Fruit fly (Drosophila melanogaster): Measurements from ENCODE around the gene CG31267.

DNA sequence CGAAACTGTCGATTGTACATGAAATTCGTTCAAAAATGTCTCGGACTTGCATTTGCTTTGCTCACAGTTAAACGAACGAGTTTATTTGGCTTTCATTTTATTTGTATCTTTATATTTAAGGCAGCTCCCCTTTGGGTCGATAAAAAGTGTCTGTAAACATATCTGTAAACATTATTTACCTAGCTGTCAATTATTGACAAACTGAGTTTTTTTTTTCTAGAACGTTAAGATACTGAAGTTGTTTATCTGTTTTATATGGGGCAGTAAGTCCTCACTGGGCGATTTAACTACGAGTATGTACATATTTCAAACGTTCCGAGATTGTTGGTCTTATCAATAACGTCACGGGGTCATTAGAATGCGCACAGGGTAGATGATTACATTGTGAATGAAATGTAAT is 18.3 kb upstream of the CG31267 start:
- TF ChIP-seq ss (GFP tag; optimal IDR thresholded peaks at IDR 0.05) = no peak
- TF ChIP-seq CG34406 (GFP tag; optimal IDR thresholded peaks at IDR 0.05) = no peak
- TF ChIP-seq CG6792 (GFP tag; optimal IDR thresholded peaks at IDR 0.05) = no peak
- no peak for TF ChIP-seq Hr4 (GFP tag; optimal IDR thresholded peaks at IDR 0.05)
- peak; percentile 95 for TF ChIP-seq fkh (GFP tag; optimal IDR thresholded peaks at IDR 0.05)
- TF ChIP-seq CG16779 (tag; optimal IDR thresholded peaks at IDR 0.05) = no peak
- TF ChIP-seq dsx (GFP tag; optimal IDR thresholded peaks at IDR 0.05; ENCODE audit: poor library complexity, severe bottlenecking) = no peak
- TF ChIP-seq Ets21C (GFP tag; optimal IDR thresholded peaks at IDR 0.05) = no peak
- TF ChIP-seq CG6854 (GFP tag; optimal IDR thresholded peaks at IDR 0.05) = no peak
- no peak for TF ChIP-seq pdm3 (GFP tag; optimal IDR thresholded peaks at IDR 0.05)

All from whole organism, prepupa.